Worm (Caenorhabditis elegans): Measurements from ENCODE around the gene atp-4.

DNA sequence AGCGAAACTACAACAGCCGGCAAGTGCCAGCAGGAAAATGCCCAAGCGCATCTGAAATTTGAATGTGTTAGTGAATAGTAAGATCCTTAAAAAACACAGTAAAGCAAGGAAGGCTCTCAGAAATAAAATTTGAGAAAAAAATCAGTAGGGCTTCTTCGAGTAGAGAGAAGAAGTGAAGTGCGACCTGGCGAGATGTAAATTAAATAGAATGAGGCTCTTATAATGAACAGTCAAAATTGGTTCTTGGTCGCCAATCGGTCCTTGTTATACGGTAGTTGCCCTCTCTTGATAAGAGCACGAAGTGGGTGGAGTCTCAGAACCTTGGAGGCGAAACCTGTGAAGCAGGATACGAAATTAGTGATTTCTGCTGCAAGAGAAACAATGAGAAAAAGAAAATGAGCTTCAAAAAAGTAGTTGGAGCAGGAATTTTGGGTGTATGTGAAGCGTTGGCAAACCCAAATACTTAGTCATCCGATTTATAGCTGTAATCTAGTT lies 18.1 kb downstream of the atp-4 start, which contains the start of gene bcf-1:
- no peak for TF ChIP-seq ama-1 (optimal IDR thresholded peaks at IDR 0.05)
- no peak for TF ChIP-seq flt-1 (GFP tag; IDR thresholded peaks at IDR 0.05)
- TF ChIP-seq sea-1 (GFP tag; conservative IDR thresholded peaks at IDR 0.05) = no peak
- TF ChIP-seq B0310.2 (tag; optimal IDR thresholded peaks at IDR 0.05) = no peak
- no peak for TF ChIP-seq tra-4 (tag; optimal IDR thresholded peaks at IDR 0.05)
- TF ChIP-seq aly-1 (tag; optimal IDR thresholded peaks at IDR 0.05) = no peak
- no peak for TF ChIP-seq F13C5.2 (tag; optimal IDR thresholded peaks at IDR 0.05)
- no peak for TF ChIP-seq ceh-36 (tag; optimal IDR thresholded peaks at IDR 0.05)
- no peak for TF ChIP-seq tbx-37 (GFP tag; conservative IDR thresholded peaks at IDR 0.05)
- TF ChIP-seq pes-1 (GFP tag; IDR thresholded peaks at IDR 0.05) = no peak
- TF ChIP-seq hnd-1 (tag; optimal IDR thresholded peaks at IDR 0.05) = no peak

Measured in whole organism, early embryonic.